Worm (Caenorhabditis elegans): Measurements from ENCODE around the gene Y66D12A.8.

- TF ChIP-seq zip-2 (tag; optimal IDR thresholded peaks at IDR 0.05) (no peak), pha-4 (GFP tag; IDR thresholded peaks at IDR 0.05) (no peak), pha-4 (tag; optimal IDR thresholded peaks at IDR 0.05) (no peak), nhr-77 (tag; optimal IDR thresholded peaks at IDR 0.05) (no peak), rbr-2 (tag; optimal IDR thresholded peaks at IDR 0.05) (no peak), nhr-237 (tag; optimal IDR thresholded peaks at IDR 0.05) (no peak), fos-1 (tag; optimal IDR thresholded peaks at IDR 0.05) (no peak), T26A8.4 (GFP tag; IDR thresholded peaks at IDR 0.05) (no peak), php-3 (GFP tag; IDR thresholded peaks at IDR 0.05) (no peak)
These were observed 13.4 kb upstream of the Y66D12A.8 start, which contains the start of gene ztf-29 for ce11 chrIII:11560504-11561202.
